Fruit fly (Drosophila melanogaster) whole organism, embryonic: ENCODE results near the gene cno.

ENCODE experiments used
- Ada2b ChIP-seq: fragments of 200-800 bp; sonication (Bioruptor generic); IDR thresholded peaks from 2 replicates; pipeline ENCODE4 v1.3.6; 2022; ENCODE audit warnings: missing biosample characterization, missing genetic modification characterization
- Asciz ChIP-seq: fragments of 200-800 bp; sonication (Bioruptor generic); optimal IDR thresholded peaks from 2 replicates; lab custom pipeline; 2017; ENCODE audit warnings: missing biosample characterization, mild to moderate bottlenecking, missing genetic modification characterization, missing genetic modification reagents
- CG10209 ChIP-seq: fragments of 200-800 bp; sonication (Bioruptor generic); optimal IDR thresholded peaks from 3 replicates; lab custom pipeline; 2017; ENCODE audit warnings: missing biosample characterization, mild to moderate bottlenecking, missing genetic modification characterization, missing genetic modification reagents
- CG10654 ChIP-seq: fragments of 200-800 bp; sonication (Bioruptor generic); optimal IDR thresholded peaks from 2 replicates; lab custom pipeline; 2016; ENCODE audit warnings: missing biosample characterization, missing genetic modification characterization
- CG11247 ChIP-seq: fragments of 200-800 bp; sonication (Bioruptor generic); IDR thresholded peaks from 2 replicates; pipeline ENCODE4 v1.3.6; 2022; ENCODE audit warnings: missing biosample characterization, missing genetic modification characterization
- CG11695 ChIP-seq: fragments of 200-800 bp; sonication (Bioruptor generic); IDR thresholded peaks from 3 replicates; pipeline ENCODE4 v1.3.6; 2022; ENCODE audit warnings: missing biosample characterization, missing genetic modification characterization
- CG12391 ChIP-seq: fragments of 200-800 bp; sonication (Bioruptor generic); optimal IDR thresholded peaks from 3 replicates; lab custom pipeline; 2018; ENCODE audit warnings: missing biosample characterization, mild to moderate bottlenecking, missing genetic modification characterization, moderate library complexity
- CG13296 ChIP-seq: fragments of 200-800 bp; sonication (Bioruptor generic); optimal IDR thresholded peaks from 3 replicates; lab custom pipeline; 2018; ENCODE audit warnings: missing biosample characterization, mild to moderate bottlenecking, missing genetic modification characterization
- CG13424 ChIP-seq: fragments of 200-800 bp; sonication (Bioruptor generic); optimal IDR thresholded peaks from 2 replicates; lab custom pipeline; 2019; ENCODE audit warnings: missing biosample characterization, mild to moderate bottlenecking, missing genetic modification characterization, moderate library complexity
- CG14667 ChIP-seq: fragments of 200-800 bp; sonication (Bioruptor generic); IDR thresholded peaks from 2 replicates; pipeline ENCODE4 v1.3.6; 2022; ENCODE audit warnings: missing biosample characterization, missing genetic modification characterization
- CG14710 ChIP-seq: fragments of 200-800 bp; sonication (Bioruptor generic); optimal IDR thresholded peaks from 3 replicates; lab custom pipeline; 2019; ENCODE audit warnings: missing biosample characterization, mild to moderate bottlenecking, missing genetic modification characterization, moderate library complexity
- CG15269 ChIP-seq: fragments of 200-800 bp; sonication (Bioruptor generic); optimal IDR thresholded peaks from 2 replicates; lab custom pipeline; 2018; ENCODE audit warnings: missing biosample characterization, mild to moderate bottlenecking, missing genetic modification characterization, moderate library complexity
- CG15601 ChIP-seq: fragments of 200-800 bp; sonication (Bioruptor generic); optimal IDR thresholded peaks from 3 replicates; lab custom pipeline; 2019; ENCODE audit warnings: missing biosample characterization, mild to moderate bottlenecking, missing genetic modification characterization, moderate library complexity
- CG15696 ChIP-seq: fragments of 200-800 bp; sonication (Bioruptor generic); optimal IDR thresholded peaks from 2 replicates; lab custom pipeline; 2019; ENCODE audit warnings: missing biosample characterization, mild to moderate bottlenecking, missing genetic modification characterization, moderate library complexity
- CG16779 ChIP-seq: fragments of 200-800 bp; sonication (Bioruptor generic); IDR thresholded peaks from 2 replicates; pipeline ENCODE4 v1.3.6; 2022; ENCODE audit warnings: missing biosample characterization, missing genetic modification characterization
- CG17186 ChIP-seq: fragments of 200-800 bp; sonication (Bioruptor generic); optimal IDR thresholded peaks from 3 replicates; lab custom pipeline; 2017; ENCODE audit warnings: missing biosample characterization, missing genetic modification reagents, missing genetic modification characterization
- CG30403 ChIP-seq: fragments of 200-800 bp; sonication (Bioruptor generic); optimal IDR thresholded peaks from 3 replicates; lab custom pipeline; 2016; ENCODE audit warnings: missing biosample characterization, missing genetic modification characterization
- CG31224 ChIP-seq: fragments of 200-800 bp; sonication (Bioruptor generic); IDR thresholded peaks from 2 replicates; pipeline ENCODE4 v1.3.6; 2022; ENCODE audit warnings: missing biosample characterization, missing genetic modification characterization
- CG34376 ChIP-seq: fragments of 200-800 bp; sonication (Bioruptor generic); optimal IDR thresholded peaks from 2 replicates; lab custom pipeline; 2018; ENCODE audit warnings: missing biosample characterization, mild to moderate bottlenecking, missing genetic modification characterization
- CG4820 ChIP-seq: fragments of 200-800 bp; sonication (Bioruptor generic); optimal IDR thresholded peaks from 3 replicates; lab custom pipeline; 2016; ENCODE audit warnings: missing biosample characterization, missing genetic modification characterization
- CG6654 ChIP-seq: fragments of 200-800 bp; sonication (Bioruptor generic); optimal IDR thresholded peaks from 2 replicates; lab custom pipeline; 2017; ENCODE audit warnings: missing biosample characterization, mild to moderate bottlenecking, missing genetic modification characterization
- CG7963 ChIP-seq: fragments of 200-800 bp; sonication (Bioruptor generic); IDR thresholded peaks from 3 replicates; pipeline ENCODE4 v1.3.6; 2022; ENCODE audit warnings: missing biosample characterization, missing genetic modification characterization; ENCODE audit not compliant: partially characterized antibody
- CG8089 ChIP-seq: fragments of 200-800 bp; sonication (Bioruptor generic); optimal IDR thresholded peaks from 3 replicates; lab custom pipeline; 2016; ENCODE audit warnings: missing biosample characterization, missing genetic modification characterization
- CG9876 ChIP-seq: fragments of 200-800 bp; sonication (Bioruptor generic); optimal IDR thresholded peaks from 2 replicates; lab custom pipeline; 2016; ENCODE audit warnings: missing biosample characterization, missing genetic modification characterization
- D19B ChIP-seq: fragments of 200-800 bp; sonication (Bioruptor generic); optimal IDR thresholded peaks from 2 replicates; lab custom pipeline; 2017; ENCODE audit warnings: missing biosample characterization, mild to moderate bottlenecking, missing genetic modification characterization
- E2f2 ChIP-seq: fragments of 200-800 bp; sonication (Bioruptor generic); IDR thresholded peaks from 2 replicates; pipeline ENCODE4 v1.3.6; 2022; ENCODE audit warnings: missing biosample characterization, missing genetic modification characterization
- Hand ChIP-seq: fragments of 200-800 bp; sonication (Bioruptor generic); optimal IDR thresholded peaks from 2 replicates; lab custom pipeline; 2017; ENCODE audit warnings: mild to moderate bottlenecking, missing biosample characterization, missing genetic modification reagents, missing genetic modification characterization
- Opbp ChIP-seq: fragments of 200-800 bp; sonication (Bioruptor generic); IDR thresholded peaks from 3 replicates; pipeline ENCODE4 v1.3.6; 2022; ENCODE audit warnings: missing biosample characterization, missing genetic modification characterization; ENCODE audit not compliant: partially characterized antibody
- Poxn ChIP-seq: fragments of 200-800 bp; sonication (Bioruptor generic); IDR thresholded peaks from 2 replicates; pipeline ENCODE4 v1.3.6; 2022; ENCODE audit warnings: missing biosample characterization, missing genetic modification characterization
- Ravus ChIP-seq: fragments of 200-800 bp; sonication (Bioruptor generic); IDR thresholded peaks from 2 replicates; pipeline ENCODE4 v1.3.6; 2022; ENCODE audit warnings: missing biosample characterization, missing genetic modification characterization
- Spps ChIP-seq: fragments of 200-800 bp; sonication (Bioruptor generic); optimal IDR thresholded peaks from 2 replicates; lab custom pipeline; 2018; ENCODE audit warnings: missing biosample characterization, mild to moderate bottlenecking, missing genetic modification characterization
- Xbp1 ChIP-seq: fragments of 200-800 bp; sonication (Bioruptor generic); optimal IDR thresholded peaks from 3 replicates; lab custom pipeline; 2016; ENCODE audit warnings: missing biosample characterization, mild to moderate bottlenecking, missing genetic modification characterization
- ap ChIP-seq: fragments of 200-800 bp; sonication (Bioruptor generic); IDR thresholded peaks from 2 replicates; pipeline ENCODE4 v1.3.6; 2022; ENCODE audit warnings: missing biosample characterization, missing genetic modification characterization
- ase ChIP-seq: fragments of 200-800 bp; sonication (Bioruptor generic); IDR thresholded peaks from 3 replicates; pipeline ENCODE4 v1.3.6; 2022; ENCODE audit warnings: missing biosample characterization, missing genetic modification characterization
- bab2 ChIP-seq: fragments of 200-800 bp; sonication (Bioruptor generic); optimal IDR thresholded peaks from 2 replicates; lab custom pipeline; 2016; ENCODE audit warnings: missing biosample characterization, missing genetic modification characterization
- br ChIP-seq: fragments of >200 bp; optimal IDR thresholded peaks from 2 replicates; lab custom pipeline; 2017
- chm ChIP-seq: fragments of 200-800 bp; sonication (Bioruptor generic); IDR thresholded peaks from 2 replicates; pipeline ENCODE4 v1.3.6; 2022; ENCODE audit warnings: missing biosample characterization, missing genetic modification characterization
- fd102C ChIP-seq: fragments of 200-800 bp; sonication (Bioruptor generic); optimal IDR thresholded peaks from 2 replicates; lab custom pipeline; 2018; ENCODE audit warnings: missing biosample characterization, mild to moderate bottlenecking, missing genetic modification characterization, moderate library complexity
- fd96Cb ChIP-seq: fragments of 200-800 bp; sonication (Bioruptor generic); optimal IDR thresholded peaks from 2 replicates; lab custom pipeline; 2018; ENCODE audit warnings: missing biosample characterization, mild to moderate bottlenecking, missing genetic modification characterization, moderate library complexity
- gcm ChIP-seq: fragments of 200-800 bp; sonication (Bioruptor generic); optimal IDR thresholded peaks from 2 replicates; lab custom pipeline; 2019; ENCODE audit warnings: missing biosample characterization, mild to moderate bottlenecking, missing genetic modification characterization, moderate library complexity
- gcm2 ChIP-seq: fragments of 200-800 bp; sonication (Bioruptor generic); optimal IDR thresholded peaks from 2 replicates; lab custom pipeline; 2016; ENCODE audit warnings: missing biosample characterization, missing genetic modification characterization
- ham ChIP-seq: fragments of 200-800 bp; sonication (Bioruptor generic); IDR thresholded peaks from 2 replicates; pipeline ENCODE4 v1.3.6; 2022; ENCODE audit warnings: missing biosample characterization, missing genetic modification characterization
- lmd ChIP-seq: fragments of 200-800 bp; sonication (Bioruptor generic); IDR thresholded peaks from 2 replicates; pipeline ENCODE4 v1.3.6; 2022; ENCODE audit warnings: missing biosample characterization, missing genetic modification characterization
- peb ChIP-seq: fragments of 200-800 bp; sonication (Bioruptor generic); IDR thresholded peaks from 2 replicates; pipeline ENCODE4 v1.3.6; 2022; ENCODE audit warnings: missing biosample characterization, missing genetic modification characterization
- phol ChIP-seq: fragments of 200-800 bp; sonication (Bioruptor generic); optimal IDR thresholded peaks from 3 replicates; lab custom pipeline; 2018; ENCODE audit warnings: missing biosample characterization, mild to moderate bottlenecking, missing genetic modification characterization, moderate library complexity
- prd ChIP-seq, 3 experiments: fragments of >200 bp in 2 of 3; fragments of 200-800 bp in 1 of 3; sonication (Bioruptor generic) in 1 of 3; optimal IDR thresholded peaks in 2 of 3; IDR thresholded peaks in 1 of 3; 2 replicates in 2 of 3; 3 replicates in 1 of 3; pipeline versions ENCODE4 v1.3.6 to Lab custom; 2017 to 2022; ENCODE audit warnings: missing biosample characterization in 1 of 3, missing genetic modification characterization in 1 of 3
- scrt ChIP-seq: fragments of 200-800 bp; sonication (Bioruptor generic); optimal IDR thresholded peaks from 2 replicates; lab custom pipeline; 2018; ENCODE audit warnings: missing biosample characterization, mild to moderate bottlenecking, missing genetic modification characterization, moderate library complexity
- shn ChIP-seq: fragments of 200-800 bp; sonication (Bioruptor generic); optimal IDR thresholded peaks from 3 replicates; lab custom pipeline; 2016; ENCODE audit warnings: missing biosample characterization, missing genetic modification characterization
- tll ChIP-seq, 2 experiments: fragments of 200-800 bp in 1 of 2; fragments of >200 bp in 1 of 2; sonication (Bioruptor generic) in 1 of 2; optimal IDR thresholded peaks; 2 replicates each; lab custom pipeline; 2017 to 2019; ENCODE audit warnings: missing biosample characterization in 2 of 2, missing genetic modification characterization in 2 of 2, mild to moderate bottlenecking in 1 of 2, moderate library complexity in 1 of 2
- tup ChIP-seq: fragments of 200-800 bp; sonication (Bioruptor generic); optimal IDR thresholded peaks from 2 replicates; lab custom pipeline; 2016; ENCODE audit warnings: missing biosample characterization, mild to moderate bottlenecking, missing genetic modification characterization, moderate library complexity
- usp ChIP-seq: fragments of >200 bp; optimal IDR thresholded peaks from 2 replicates; lab custom pipeline; 2017; ENCODE audit warnings: missing biosample characterization, missing genetic modification characterization

Gene cno

dm6 chr3R:5209481-5209880, 7.8 kb downstream of the cno start (continued):
- TF ChIP-seq Poxn (GFP tag; lab: Robert Waterston, UW) (no peak), br (no peak), scrt (GFP tag; lab: Kevin White, UChicago) (no peak), CG14710 (tag; lab: Kevin White, UChicago) (peak; percentile 32), CG12391 (peak; percentile 40), D19B (no peak), CG11247 (GFP tag; lab: Robert Waterston, UW) (no peak), CG15601 (tag; lab: Kevin White, UChicago) (peak; percentile 7), E2f2 (GFP tag; lab: Robert Waterston, UW) (no peak), shn (GFP tag; lab: Kevin White, UChicago) (no peak), prd (optimal IDR thresholded peaks at IDR 0.05; lab: Kevin White, UChicago) (no peak), prd (GFP tag; IDR thresholded peaks at IDR 0.05; lab: Robert Waterston, UW) (peak; percentile 68; the same call in 1 of the 3 replicates), CG31224 (no peak), tup (GFP tag; lab: Kevin White, UChicago) (no peak), Xbp1 (GFP tag; lab: Kevin White, UChicago) (peak; percentile 46), chm (GFP tag; lab: Robert Waterston, UW) (0 out of 2 replicates have a peak, but pooled peaks have one; percentile 45), CG13296 (GFP tag; lab: Kevin White, UChicago) (no peak), fd96Cb (tag; lab: Kevin White, UChicago) (peak; percentile 66), CG7963 (GFP tag; lab: Robert Waterston, UW) (no peak), fd102C (GFP tag; lab: Kevin White, UChicago) (no peak), ham (GFP tag; lab: Robert Waterston, UW) (no peak), Hand (GFP tag; lab: Kevin White, UChicago) (no peak), tll (GFP tag; optimal IDR thresholded peaks at IDR 0.05; lab: Kevin White, UChicago) (no peak), ap (GFP tag; lab: Robert Waterston, UW) (no peak), CG4820 (peak; percentile 44), CG11695 (GFP tag; lab: Robert Waterston, UW) (peak; percentile 71; the same call in 1 of the 3 replicates), CG10209 (GFP tag; lab: Kevin White, UChicago) (peak; percentile 33), CG15269 (tag; lab: Kevin White, UChicago) (peak; percentile 35), CG8089 (GFP tag; lab: Kevin White, UChicago) (no peak), CG9876 (GFP tag; lab: Kevin White, UChicago) (no peak), Spps (no peak), lmd (GFP tag; lab: Robert Waterston, UW) (peak; percentile 43; the same call in 1 of the 2 replicates), Opbp (GFP tag; lab: Robert Waterston, UW) (no peak), CG17186 (GFP tag; lab: Kevin White, UChicago) (no peak), Asciz (GFP tag; lab: Kevin White, UChicago) (peak; percentile 59), gcm (peak; percentile 7), CG6654 (GFP tag; lab: Kevin White, UChicago) (peak; percentile 12), Ada2b (GFP tag; lab: Robert Waterston, UW) (peak; percentile 46; the same call in 1 of the 2 replicates), phol (tag; lab: Kevin White, UChicago) (peak; percentile 60), CG14667 (GFP tag; lab: Robert Waterston, UW) (no peak), CG10654 (no peak), CG30403 (GFP tag; lab: Kevin White, UChicago) (peak; percentile 26), bab2 (GFP tag; lab: Kevin White, UChicago) (peak; percentile 36), CG34376 (GFP tag; lab: Kevin White, UChicago) (no peak), CG16779 (GFP tag; lab: Robert Waterston, UW) (no peak), ase (GFP tag; lab: Robert Waterston, UW) (no peak), CG13424 (tag; lab: Kevin White, UChicago) (peak; percentile 4), CG15696 (no peak), gcm2 (GFP tag; lab: Kevin White, UChicago) (no peak), usp (GFP tag; lab: Kevin White, UChicago) (no peak), peb (0 out of 2 replicates have a peak, but pooled peaks have one; percentile 9), Ravus (GFP tag; lab: Robert Waterston, UW) (no peak)
